Worm (Caenorhabditis elegans) whole organism, L1 larva: ENCODE results near the gene srxa-6.
A peak's percentile ranks its signal among the peaks of the same experiment; 100 is the strongest.

Experiments used
- C04F5.9 ChIP-seq: sonication (generic microtip); optimal IDR thresholded peaks from 2 replicates; lab custom pipeline; 2016; ENCODE audit warnings: missing genetic modification characterization, missing compliant biosample characterization
- C16A3.4 ChIP-seq: fragments of 150-350 bp; optimal IDR thresholded peaks from 2 replicates; lab custom pipeline; 2014; ENCODE audit warnings: missing biosample characterization, missing genetic modification characterization
- C34B4.2 ChIP-seq: sonication (generic microtip); optimal IDR thresholded peaks from 2 replicates; lab custom pipeline; 2017; ENCODE audit warnings: mild to moderate bottlenecking, missing genetic modification characterization, missing compliant biosample characterization
- aha-1 ChIP-seq: fragments of 150-350 bp; optimal IDR thresholded peaks from 2 replicates; lab custom pipeline; 2014; ENCODE audit warnings: missing biosample characterization, missing genetic modification characterization
- alr-1 ChIP-seq: fragments of 200-800 bp; sonication (Bioruptor generic); optimal IDR thresholded peaks from 2 replicates; lab custom pipeline; 2018; ENCODE audit warnings: borderline replicate concordance, mild to moderate bottlenecking, missing genetic modification characterization, missing compliant biosample characterization
- ama-1 ChIP-seq: fragments of 150-350 bp; optimal IDR thresholded peaks from 2 replicates; lab custom pipeline; 2014
- blmp-1 ChIP-seq: fragments of 150-350 bp; optimal IDR thresholded peaks from 2 replicates; lab custom pipeline; 2014; ENCODE audit warnings: missing biosample characterization, missing genetic modification characterization
- ceh-63 ChIP-seq: fragments of 200-800 bp; sonication (Bioruptor generic); optimal IDR thresholded peaks from 2 replicates; lab custom pipeline; 2018; ENCODE audit warnings: mild to moderate bottlenecking, missing genetic modification characterization, missing compliant biosample characterization
- ceh-82 ChIP-seq, 3 experiments: fragments of 150-350 bp in 1 of 3; sonication (generic microtip) in 2 of 3; optimal IDR thresholded peaks; 2 replicates each; lab custom pipeline; 2014 to 2017; ENCODE audit warnings: missing biosample characterization in 3 of 3, missing genetic modification characterization in 3 of 3
- dpl-1 ChIP-seq, 3 experiments: fragments of 150-350 bp in 2 of 3; sonication (generic microtip) in 1 of 3; optimal IDR thresholded peaks; 2 replicates each; lab custom pipeline; 2014 to 2017; ENCODE audit warnings: missing biosample characterization in 3 of 3, missing genetic modification characterization in 3 of 3, missing genetic modification reagents in 3 of 3
- efl-1 ChIP-seq, 4 experiments: fragments of 150-350 bp; optimal IDR thresholded peaks in 3 of 4; peaks in 1 of 4; 1 replicate in 1 of 4; 2 replicates in 3 of 4; lab custom pipeline; 2014; ENCODE audit warnings: missing biosample characterization in 2 of 4, missing genetic modification characterization in 2 of 4, missing genetic modification reagents in 2 of 4
- egl-13 ChIP-seq: sonication (generic microtip); optimal IDR thresholded peaks from 2 replicates; lab custom pipeline; 2016; ENCODE audit warnings: missing genotype, missing genetic modification reagents, missing genetic modification characterization, missing compliant biosample characterization
- elt-2 ChIP-seq: sonication (generic microtip); optimal IDR thresholded peaks from 2 replicates; lab custom pipeline; 2016; ENCODE audit warnings: missing genetic modification characterization, mild to moderate bottlenecking, inconsistent platforms, missing compliant biosample characterization, missing genetic modification reagents
- elt-3 ChIP-seq, 6 experiments: fragments of 150-350 bp in 1 of 6; sonication (generic microtip); optimal IDR thresholded peaks; 2 replicates each; lab custom pipeline; 2017 to 2018; ENCODE audit warnings: missing biosample characterization in 6 of 6, missing genetic modification characterization in 6 of 6, inconsistent platforms in 1 of 6
- fkh-10 ChIP-seq: sonication (generic microtip); optimal IDR thresholded peaks from 2 replicates; lab custom pipeline; 2017; ENCODE audit warnings: missing biosample characterization, missing genetic modification reagents, missing genetic modification characterization
- fkh-8 ChIP-seq: sonication (generic microtip); optimal IDR thresholded peaks from 2 replicates; lab custom pipeline; 2016; ENCODE audit warnings: mild to moderate bottlenecking, missing genetic modification characterization, missing compliant biosample characterization
- irx-1 ChIP-seq: sonication (generic microtip); optimal IDR thresholded peaks from 2 replicates; lab custom pipeline; 2016; ENCODE audit warnings: missing genetic modification characterization, missing compliant biosample characterization
- lin-35 ChIP-seq, 2 experiments: fragments of 150-350 bp; optimal IDR thresholded peaks; 2 replicates each; lab custom pipeline; 2014; ENCODE audit warnings: missing biosample characterization in 2 of 2, missing genetic modification characterization in 2 of 2, missing genetic modification reagents in 2 of 2
- lin-39 ChIP-seq: fragments of 150-350 bp; optimal IDR thresholded peaks from 2 replicates; lab custom pipeline; 2014; ENCODE audit warnings: missing biosample characterization, missing genetic modification reagents, missing genetic modification characterization
- lir-3 ChIP-seq: sonication (generic microtip); optimal IDR thresholded peaks from 2 replicates; lab custom pipeline; 2016; ENCODE audit warnings: mild to moderate bottlenecking, missing genetic modification characterization, moderate library complexity, missing compliant biosample characterization; ENCODE audit not compliant: poor library complexity
- lsy-2 ChIP-seq, 2 experiments: fragments of 150-350 bp; optimal IDR thresholded peaks; 2 replicates each; lab custom pipeline; 2014; ENCODE audit warnings: missing biosample characterization in 2 of 2, missing genetic modification characterization in 2 of 2
- mab-9 ChIP-seq: fragments of 200-800 bp; sonication (Bioruptor generic); IDR thresholded peaks from 2 replicates; pipeline ENCODE4 v1.3.6; 2022; ENCODE audit warnings: missing genetic modification reagents, missing genetic modification characterization, missing compliant biosample characterization
- mdl-1 ChIP-seq, 2 experiments: fragments of 150-350 bp; optimal IDR thresholded peaks; 2 replicates each; lab custom pipeline; 2014 to 2017; ENCODE audit warnings: missing biosample characterization in 2 of 2, missing genetic modification characterization in 2 of 2, inconsistent platforms in 1 of 2
- mef-2 ChIP-seq: fragments of 150-350 bp; optimal IDR thresholded peaks from 2 replicates; lab custom pipeline; 2014; ENCODE audit warnings: missing biosample characterization, missing genetic modification characterization
- nhr-19 ChIP-seq: fragments of 200-800 bp; sonication (Bioruptor generic); conservative IDR thresholded peaks from 2 replicates; pipeline ENCODE4 v1.3.6; 2022; ENCODE audit warnings: missing genetic modification characterization, missing compliant biosample characterization
- nhr-20 ChIP-seq: sonication (generic microtip); optimal IDR thresholded peaks from 2 replicates; lab custom pipeline; 2016; ENCODE audit warnings: mild to moderate bottlenecking, missing genetic modification characterization, missing compliant biosample characterization
- nhr-237 ChIP-seq: fragments of 150-350 bp; optimal IDR thresholded peaks from 2 replicates; lab custom pipeline; 2014; ENCODE audit warnings: missing biosample characterization, missing genetic modification characterization
- nhr-71 ChIP-seq: sonication (generic microtip); optimal IDR thresholded peaks from 2 replicates; lab custom pipeline; 2016; ENCODE audit warnings: mild to moderate bottlenecking, missing genetic modification characterization, moderate library complexity, missing compliant biosample characterization
- nhr-76 ChIP-seq: sonication (generic microtip); optimal IDR thresholded peaks from 2 replicates; lab custom pipeline; 2017; ENCODE audit warnings: missing biosample characterization, missing genetic modification characterization
- nhr-84 ChIP-seq: sonication (generic microtip); optimal IDR thresholded peaks from 2 replicates; lab custom pipeline; 2017; ENCODE audit warnings: missing biosample characterization, missing genetic modification characterization
- nhr-85 ChIP-seq: sonication (generic microtip); peaks from one replicate; lab custom pipeline; 2016; ENCODE audit warnings: missing genetic modification characterization, inconsistent platforms, missing compliant biosample characterization
- nhr-90 ChIP-seq: sonication (generic microtip); optimal IDR thresholded peaks from 2 replicates; lab custom pipeline; 2016; ENCODE audit warnings: mild to moderate bottlenecking, missing genetic modification characterization, missing compliant biosample characterization; ENCODE audit not compliant: poor library complexity
- pag-3 ChIP-seq: sonication (generic microtip); optimal IDR thresholded peaks from 2 replicates; lab custom pipeline; 2017; ENCODE audit warnings: missing genetic modification characterization, mild to moderate bottlenecking, missing compliant biosample characterization, antibody characterized with exemption, borderline replicate concordance; ENCODE audit not compliant: insufficient read depth
- pax-3 ChIP-seq: fragments of 200-800 bp; sonication (Bioruptor generic); optimal IDR thresholded peaks from 2 replicates; lab custom pipeline; 2018; ENCODE audit warnings: mild to moderate bottlenecking, missing genetic modification characterization, moderate library complexity, missing compliant biosample characterization
- rnt-1 ChIP-seq: sonication (generic microtip); optimal IDR thresholded peaks from 2 replicates; lab custom pipeline; 2016; ENCODE audit warnings: mild to moderate bottlenecking, missing genetic modification characterization, moderate library complexity, missing compliant biosample characterization
- snpc-4 ChIP-seq: fragments of 150-350 bp; optimal IDR thresholded peaks from 2 replicates; lab custom pipeline; 2014; ENCODE audit warnings: missing biosample characterization, missing genetic modification characterization
- snu-23 ChIP-seq: sonication (generic microtip); optimal IDR thresholded peaks from 2 replicates; lab custom pipeline; 2016; ENCODE audit warnings: missing genetic modification characterization, missing compliant biosample characterization
- sptf-1 ChIP-seq: fragments of 150-350 bp; optimal IDR thresholded peaks from 2 replicates; lab custom pipeline; 2014; ENCODE audit warnings: missing biosample characterization, missing genetic modification characterization
- sup-37 ChIP-seq: fragments of 200-800 bp; sonication (Bioruptor generic); optimal IDR thresholded peaks from 2 replicates; lab custom pipeline; 2018; ENCODE audit warnings: mild to moderate bottlenecking, missing genetic modification characterization, missing compliant biosample characterization
- swsn-7 ChIP-seq: sonication (generic microtip); optimal IDR thresholded peaks from 2 replicates; lab custom pipeline; 2016; ENCODE audit warnings: missing genetic modification characterization, missing compliant biosample characterization
- tbx-2 ChIP-seq: sonication (generic microtip); optimal IDR thresholded peaks from 2 replicates; lab custom pipeline; 2016; ENCODE audit warnings: missing genetic modification characterization, missing compliant biosample characterization
- unc-130 ChIP-seq: fragments of 150-350 bp; optimal IDR thresholded peaks from 2 replicates; lab custom pipeline; 2017; ENCODE audit warnings: missing biosample characterization, missing genetic modification characterization, inconsistent platforms
- unc-86 ChIP-seq: sonication (generic microtip); optimal IDR thresholded peaks from 2 replicates; lab custom pipeline; 2016; ENCODE audit warnings: missing genetic modification characterization, missing compliant biosample characterization
- unc-98 ChIP-seq: fragments of 200-800 bp; sonication (Bioruptor generic); IDR thresholded peaks from 2 replicates; pipeline ENCODE4 v1.3.6; 2022; ENCODE audit warnings: missing genetic modification characterization, missing compliant biosample characterization
- vab-15 ChIP-seq: sonication (generic microtip); optimal IDR thresholded peaks from 2 replicates; lab custom pipeline; 2017; ENCODE audit warnings: missing genotype, mild to moderate bottlenecking, missing genetic modification characterization, missing compliant biosample characterization
- zip-4 ChIP-seq: fragments of 200-800 bp; sonication (Bioruptor generic); optimal IDR thresholded peaks from 2 replicates; lab custom pipeline; 2018; ENCODE audit warnings: mild to moderate bottlenecking, missing genetic modification characterization, moderate library complexity, missing compliant biosample characterization
- ztf-11 ChIP-seq, 2 experiments: sonication (generic microtip); optimal IDR thresholded peaks; 2 replicates each; lab custom pipeline; 2016 to 2017; ENCODE audit warnings: missing genetic modification characterization in 2 of 2, missing biosample characterization in 1 of 2, missing compliant biosample characterization in 1 of 2

Gene srxa-6

DNA sequence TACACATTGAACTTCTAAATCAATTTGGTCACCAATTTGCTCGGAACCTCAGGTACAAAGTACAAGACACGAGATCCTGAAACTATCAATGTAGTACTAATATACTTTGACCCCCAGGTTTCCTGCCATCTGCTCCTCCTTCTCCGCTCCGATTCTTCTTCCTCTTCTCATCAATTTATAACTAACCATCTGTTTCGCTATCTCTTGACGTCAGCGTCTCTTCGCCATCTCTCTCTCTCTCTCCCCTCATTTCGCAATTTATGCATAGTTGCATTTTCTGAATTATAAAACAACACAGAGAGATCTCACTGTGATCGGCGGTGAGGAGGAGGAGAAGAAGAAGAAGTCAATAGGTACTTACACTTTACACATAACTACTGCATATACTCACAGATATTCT, 23.0 kb upstream of the srxa-6 start (continued):
- TF ChIP-seq fkh-10 (GFP tag; lab: Kevin White, UChicago) (no peak), nhr-19 (peak; percentile 53), snpc-4 (no peak), zip-4 (GFP tag; lab: Kevin White, UChicago) (peak; percentile 59), mdl-1 (tag; optimal IDR thresholded peaks at IDR 0.05; lab: Kevin White, UChicago) (peak in 1 of 2 experiments; percentile 49), lin-39 (tag; lab: Kevin White, UChicago) (peak; percentile 22), irx-1 (tag; lab: Kevin White, UChicago) (peak; percentile 28), lir-3 (tag; lab: Kevin White, UChicago) (peak; percentile 30), dpl-1 (GFP tag; optimal IDR thresholded peaks at IDR 0.05; lab: Kevin White, UChicago) (peak in 2 of 3 experiments; percentile 2 to 4), tbx-2 (tag; lab: Kevin White, UChicago) (peak; percentile 34), ceh-63 (GFP tag; lab: Kevin White, UChicago) (no peak), mef-2 (tag; lab: Kevin White, UChicago) (peak; percentile 31), nhr-90 (no peak), C34B4.2 (tag; lab: Kevin White, UChicago) (no peak), swsn-7 (peak; percentile 54), unc-98 (GFP tag; lab: Robert Waterston, UW) (no peak), blmp-1 (tag; lab: Kevin White, UChicago) (peak; percentile 1), sptf-1 (no peak), ztf-11 (tag; optimal IDR thresholded peaks at IDR 0.05; lab: Kevin White, UChicago) (no peak), snu-23 (peak; percentile 66), ceh-82 (tag; optimal IDR thresholded peaks at IDR 0.05; lab: Kevin White, UChicago) (peak in 1 of 3 experiments; percentile 60), elt-2 (no peak), unc-130 (tag; lab: Kevin White, UChicago) (peak; percentile 53), ama-1 (lab: Kevin White, UChicago) (peak; percentile 23), nhr-76 (tag; lab: Kevin White, UChicago) (no peak), pag-3 (tag; lab: Kevin White, UChicago) (no peak), nhr-237 (tag; lab: Kevin White, UChicago) (no peak), nhr-84 (tag; lab: Kevin White, UChicago) (no peak), rnt-1 (tag; lab: Kevin White, UChicago) (peak; percentile 66), vab-15 (no peak)

DNA sequence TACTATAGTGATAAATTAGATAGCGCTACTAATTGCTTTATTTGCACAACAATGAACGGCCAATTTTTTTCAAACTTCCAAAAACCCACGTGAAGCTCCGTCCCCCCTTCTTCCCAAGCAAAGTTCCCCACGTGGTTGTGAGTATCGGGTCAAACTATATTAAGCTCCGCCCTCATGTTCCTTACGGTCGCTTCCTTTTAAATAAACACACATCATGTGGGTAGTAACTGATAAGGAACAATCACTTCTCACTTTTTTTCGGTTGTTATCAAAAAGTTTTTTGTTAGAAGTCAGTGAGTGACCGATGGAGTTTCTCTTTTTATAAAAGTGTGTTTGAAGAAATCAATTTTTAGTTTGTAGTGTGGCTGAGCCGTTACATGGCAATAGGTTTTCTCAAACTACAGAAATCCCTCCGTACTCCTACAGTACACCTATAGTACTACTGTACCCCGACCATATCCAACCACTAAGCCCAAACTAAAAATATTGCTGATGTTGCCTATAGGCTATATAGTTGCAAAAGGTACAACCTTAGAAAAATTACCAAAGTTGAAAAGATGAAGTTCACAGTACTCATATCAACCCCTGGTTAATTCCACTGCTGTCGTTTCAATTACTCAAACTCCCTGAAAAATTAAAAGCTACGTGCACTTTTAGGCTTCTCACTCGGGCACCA, 22.3 kb upstream of the srxa-6 start:
- TF ChIP-seq blmp-1 (tag; lab: Kevin White, UChicago) (peak; percentile 50), rnt-1 (tag; lab: Kevin White, UChicago) (no peak), elt-2 (peak; percentile 94), aha-1 (peak; percentile 40), nhr-20 (peak; percentile 87), C16A3.4 (tag; lab: Kevin White, UChicago) (no peak), C34B4.2 (tag; lab: Kevin White, UChicago) (no peak), mab-9 (GFP tag; lab: Robert Waterston, UW) (no peak), unc-86 (tag; lab: Kevin White, UChicago) (no peak), elt-3 (tag; optimal IDR thresholded peaks at IDR 0.05; lab: Kevin White, UChicago) (peak in 2 of 6 experiments; percentile 71 to 77), ceh-82 (tag; optimal IDR thresholded peaks at IDR 0.05; lab: Kevin White, UChicago) (no peak), tbx-2 (tag; lab: Kevin White, UChicago) (peak; percentile 20), egl-13 (tag; lab: Kevin White, UChicago) (no peak), pag-3 (tag; lab: Kevin White, UChicago) (no peak), nhr-71 (peak; percentile 37), nhr-85 (peak; percentile 65), sup-37 (GFP tag; lab: Kevin White, UChicago) (no peak), pax-3 (tag; lab: Kevin White, UChicago) (no peak), irx-1 (tag; lab: Kevin White, UChicago) (peak; percentile 18), lin-35 (GFP tag; optimal IDR thresholded peaks at IDR 0.05; lab: Kevin White, UChicago) (peak in 1 of 2 experiments; percentile 78), mdl-1 (tag; optimal IDR thresholded peaks at IDR 0.05; lab: Kevin White, UChicago) (peak in 1 of 2 experiments; percentile 93), nhr-19 (peak; percentile 66), fkh-8 (tag; lab: Kevin White, UChicago) (no peak), dpl-1 (GFP tag; optimal IDR thresholded peaks at IDR 0.05; lab: Kevin White, UChicago) (peak in 1 of 3 experiments; percentile 1), nhr-90 (peak; percentile 54), unc-130 (tag; lab: Kevin White, UChicago) (peak; percentile 9), efl-1 (optimal IDR thresholded peaks at IDR 0.05; lab: Kevin White, UChicago) (peak in 1 of 2 experiments; percentile 3), efl-1 (GFP tag; optimal IDR thresholded peaks at IDR 0.05 in 1 of 2; lab: Kevin White, UChicago) (peak in 1 of 2 experiments; percentile 92), C04F5.9 (tag; lab: Kevin White, UChicago) (peak; percentile 10), alr-1 (tag; lab: Kevin White, UChicago) (no peak), lsy-2 (tag; optimal IDR thresholded peaks at IDR 0.05; lab: Kevin White, UChicago) (peak in 1 of 2 experiments; percentile 23)
